Worm (Caenorhabditis elegans) whole organism, L4/young adult: ENCODE results near the gene F14D7.18.

ENCODE experiments used
- W03F9.2 ChIP-seq: fragments of 150-350 bp; optimal IDR thresholded peaks from 2 replicates; lab custom pipeline; 2014; ENCODE audit warnings: missing biosample characterization, missing genetic modification characterization
- dao-5 ChIP-seq: sonication (generic microtip); optimal IDR thresholded peaks from 2 replicates; lab custom pipeline; 2016; ENCODE audit warnings: missing genotype, missing genetic modification characterization, moderate library complexity, missing compliant biosample characterization
- him-1 ChIP-seq: sonication (generic microtip); optimal IDR thresholded peaks from 2 replicates; lab custom pipeline; 2016; ENCODE audit warnings: missing genotype, missing genetic modification reagents, missing genetic modification characterization, missing compliant biosample characterization

- TF ChIP-seq him-1 (tag; lab: Kevin White, UChicago) (no peak), dao-5 (tag; lab: Kevin White, UChicago) (no peak), W03F9.2 (tag; lab: Kevin White, UChicago) (no peak)
Measured at ce11 chrV:14322743-14323142, 32.2 kb upstream of the F14D7.18 start, which contains the start of gene F47B8.3.
